Worm (Caenorhabditis elegans): Measurements from ENCODE around the gene nhr-135.

- TF ChIP-seq athp-1 (tag; optimal IDR thresholded peaks at IDR 0.05) (no peak), snpc-4 (GFP tag; optimal IDR thresholded peaks at IDR 0.05) (no peak), snpc-4 (tag; optimal IDR thresholded peaks at IDR 0.05) (no peak), K12H6.12 (tag; optimal IDR thresholded peaks at IDR 0.05) (no peak), Y53F4B.3 (GFP tag; IDR thresholded peaks at IDR 0.05) (no peak), lin-54 (GFP tag; optimal IDR thresholded peaks at IDR 0.05) (no peak), K11D2.4 (GFP tag; IDR thresholded peaks at IDR 0.05) (no peak), dpff-1 (tag; optimal IDR thresholded peaks at IDR 0.05) (no peak), nfya-2 (GFP tag; IDR thresholded peaks at IDR 0.05) (no peak), pha-4 (tag; optimal IDR thresholded peaks at IDR 0.05) (no peak), ama-1 (optimal IDR thresholded peaks at IDR 0.05) (no peak), ama-1 (GFP tag; optimal IDR thresholded peaks at IDR 0.05) (no peak), ceh-91 (GFP tag; IDR thresholded peaks at IDR 0.05) (no peak), die-1 (tag; optimal IDR thresholded peaks at IDR 0.05) (no peak), him-1 (tag; optimal IDR thresholded peaks at IDR 0.05) (no peak)
Observed at ce11 chrV:7123188-7123708, 29.7 kb upstream of the nhr-135 start, which contains the start of gene lmd-5.

All from whole organism, young adult.